Fruit fly (Drosophila melanogaster) whole organism, adult: ENCODE data around the gene CG8773.

Experiments
- CG11617 ChIP-seq: fragments of 200-800 bp; sonication (Bioruptor generic); optimal IDR thresholded peaks from 2 replicates; lab custom pipeline; 2017; ENCODE audit warnings: mild to moderate bottlenecking, missing biosample characterization, missing genetic modification reagents, missing genetic modification characterization
- CG12768 ChIP-seq: fragments of 200-800 bp; sonication (Bioruptor generic); optimal IDR thresholded peaks from 2 replicates; lab custom pipeline; 2017; ENCODE audit warnings: missing biosample characterization, missing genetic modification characterization, mild to moderate bottlenecking, moderate library complexity, missing genetic modification reagents
- CG14711 ChIP-seq: fragments of 200-800 bp; sonication (Bioruptor generic); optimal IDR thresholded peaks from 2 replicates; lab custom pipeline; 2018; ENCODE audit warnings: missing biosample characterization, mild to moderate bottlenecking, missing genetic modification characterization, moderate library complexity
- CG1620 ChIP-seq: fragments of 200-800 bp; sonication (Bioruptor generic); optimal IDR thresholded peaks from 2 replicates; lab custom pipeline; 2016; ENCODE audit warnings: missing biosample characterization, missing genetic modification characterization
- CG33017 ChIP-seq: fragments of 200-800 bp; sonication (Bioruptor generic); optimal IDR thresholded peaks from 2 replicates; lab custom pipeline; 2018; ENCODE audit warnings: missing biosample characterization, mild to moderate bottlenecking, missing genetic modification characterization, moderate library complexity
- CG7045 ChIP-seq: fragments of 200-800 bp; sonication (Bioruptor generic); optimal IDR thresholded peaks from 2 replicates; lab custom pipeline; 2017; ENCODE audit warnings: missing biosample characterization, mild to moderate bottlenecking, missing genetic modification characterization
- CG7101 ChIP-seq: fragments of 200-800 bp; sonication (Bioruptor generic); optimal IDR thresholded peaks from 2 replicates; lab custom pipeline; 2018; ENCODE audit warnings: missing biosample characterization, mild to moderate bottlenecking, missing genetic modification characterization, moderate library complexity
- Clk ChIP-seq: fragments of 200-800 bp; sonication (Bioruptor generic); optimal IDR thresholded peaks from 2 replicates; lab custom pipeline; 2017; ENCODE audit warnings: missing biosample characterization, missing genetic modification characterization
- Crg-1 ChIP-seq: fragments of 200-800 bp; sonication (Bioruptor generic); optimal IDR thresholded peaks from 2 replicates; lab custom pipeline; 2016; ENCODE audit warnings: missing biosample characterization, missing genetic modification characterization
- Hr96 ChIP-seq: fragments of 200-800 bp; sonication (Bioruptor generic); optimal IDR thresholded peaks from 2 replicates; lab custom pipeline; 2016; ENCODE audit warnings: missing biosample characterization, missing genetic modification characterization
- Mnt ChIP-seq: fragments of 200-800 bp; sonication (Bioruptor generic); optimal IDR thresholded peaks from 2 replicates; lab custom pipeline; 2016; ENCODE audit warnings: missing biosample characterization, mild to moderate bottlenecking, missing genetic modification characterization
- bab1 ChIP-seq: fragments of 200-800 bp; sonication (Bioruptor generic); optimal IDR thresholded peaks from 3 replicates; lab custom pipeline; 2019; ENCODE audit warnings: missing biosample characterization, mild to moderate bottlenecking, missing genetic modification characterization, moderate library complexity
- cic ChIP-seq: fragments of 200-800 bp; sonication (Bioruptor generic); optimal IDR thresholded peaks from 2 replicates; lab custom pipeline; 2017; ENCODE audit warnings: missing biosample characterization, mild to moderate bottlenecking, missing genetic modification characterization, moderate library complexity
- cnc ChIP-seq, 2 experiments: fragments of >200 bp; optimal IDR thresholded peaks; 2 replicates each; lab custom pipeline; 2017
- kay ChIP-seq: fragments of 200-800 bp; sonication (Bioruptor generic); peaks from one replicate; lab custom pipeline; 2016; ENCODE audit warnings: missing biosample characterization, missing genetic modification characterization, borderline replicate concordance
- ovo ChIP-seq: fragments of 200-800 bp; sonication (Bioruptor generic); optimal IDR thresholded peaks from 2 replicates; lab custom pipeline; 2016; ENCODE audit warnings: missing biosample characterization, missing genetic modification characterization
- pad ChIP-seq: fragments of 200-800 bp; sonication (Bioruptor generic); optimal IDR thresholded peaks from 3 replicates; lab custom pipeline; 2017; ENCODE audit warnings: missing biosample characterization, missing genetic modification characterization, mild to moderate bottlenecking, moderate library complexity, missing genetic modification reagents
- tj ChIP-seq: fragments of 200-800 bp; sonication (Bioruptor generic); optimal IDR thresholded peaks from 3 replicates; lab custom pipeline; 2017; ENCODE audit warnings: missing biosample characterization, mild to moderate bottlenecking, missing genetic modification characterization, moderate library complexity
- toe ChIP-seq: fragments of 200-800 bp; sonication (Bioruptor generic); optimal IDR thresholded peaks from 2 replicates; lab custom pipeline; 2016; ENCODE audit warnings: missing biosample characterization, missing genetic modification characterization

The CG8773 gene

dm6 chr3R:13298114-13298818 is 3.7 kb downstream of the CG8773 start, which contains the start of gene CG8774:
CG8774 (plus strand) TSS chr3R:13298768.
- TF ChIP-seq kay (GFP tag; lab: Kevin White, UChicago) (peak; percentile 21), CG33017 (tag; lab: Kevin White, UChicago) (no peak)

DNA sequence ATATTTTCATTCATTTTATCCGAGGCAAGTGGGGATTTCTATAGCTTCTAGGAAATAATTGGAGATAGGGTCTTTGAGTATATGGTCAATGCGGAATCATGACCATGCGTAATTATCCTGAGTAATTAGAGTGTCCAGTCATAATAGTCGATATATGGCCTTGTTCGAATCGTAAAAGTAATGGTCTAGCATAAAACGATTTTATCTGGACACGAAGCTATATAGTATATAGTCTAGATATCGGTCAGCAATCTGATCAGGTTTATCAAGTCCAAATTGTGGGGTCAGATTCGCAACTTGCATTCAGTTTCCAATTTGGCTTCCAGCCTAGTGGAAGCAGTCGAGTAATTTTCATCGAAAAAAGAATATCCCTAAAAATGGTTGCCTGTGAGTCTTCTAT is 7.8 kb downstream of the CG8773 start, which contains the start of gene CG32473:
Gene CG32473, plus strand, starts transcription at position 301 of the 400 bp plus-strand sequence.
- TF ChIP-seq CG14711 (no peak), pad (no peak), CG11617 (GFP tag; lab: Kevin White, UChicago) (no peak), ovo (no peak), bab1 (GFP tag; lab: Kevin White, UChicago) (no peak), CG33017 (tag; lab: Kevin White, UChicago) (no peak), CG12768 (no peak), Mnt (GFP tag; lab: Kevin White, UChicago) (no peak), Clk (GFP tag; lab: Kevin White, UChicago) (no peak), tj (no peak)

- TF ChIP-seq CG7045 (GFP tag; lab: Kevin White, UChicago) (no peak), toe (GFP tag; lab: Kevin White, UChicago) (no peak), CG1620 (no peak), CG12768 (no peak), cnc (optimal IDR thresholded peaks at IDR 0.05; lab: Kevin White, UChicago) (no peak), CG14711 (no peak), pad (no peak), tj (no peak), kay (GFP tag; lab: Kevin White, UChicago) (no peak), ovo (no peak), Clk (GFP tag; lab: Kevin White, UChicago) (no peak)
Observed at dm6 chr3R:13303126-13303525, 8.6 kb downstream of the CG8773 start, which contains the start of gene CG43208. CG43208 (plus strand) TSS chr3R:13303426.

dm6 chr3R:13304512-13305069 is 10.0 kb downstream of the CG8773 start:
- TF ChIP-seq bab1 (GFP tag; lab: Kevin White, UChicago) (peak; percentile 37), CG11617 (GFP tag; lab: Kevin White, UChicago) (no peak), CG7045 (GFP tag; lab: Kevin White, UChicago) (no peak), ovo (no peak), pad (peak; percentile 88), cnc (optimal IDR thresholded peaks at IDR 0.05; lab: Kevin White, UChicago) (no peak), tj (no peak)

dm6 chr3R:13305318-13305899 is 10.9 kb downstream of the CG8773 start:
- TF ChIP-seq bab1 (GFP tag; lab: Kevin White, UChicago), result no peak
- no peak for TF ChIP-seq kay (GFP tag; lab: Kevin White, UChicago)
- no peak for TF ChIP-seq CG7101
- TF ChIP-seq cic (GFP tag; lab: Kevin White, UChicago), result no peak

dm6 chr3R:13306595-13306994 is 12.0 kb downstream of the CG8773 start:
- TF ChIP-seq Clk (GFP tag; lab: Kevin White, UChicago), result no peak
- TF ChIP-seq CG1620, result no peak
- no peak for TF ChIP-seq Hr96 (GFP tag; lab: Kevin White, UChicago)
- no peak for TF ChIP-seq ovo
- TF ChIP-seq CG33017 (tag; lab: Kevin White, UChicago), result no peak
- TF ChIP-seq Crg-1 (GFP tag; lab: Kevin White, UChicago), result no peak
- TF ChIP-seq cic (GFP tag; lab: Kevin White, UChicago), result no peak

DNA sequence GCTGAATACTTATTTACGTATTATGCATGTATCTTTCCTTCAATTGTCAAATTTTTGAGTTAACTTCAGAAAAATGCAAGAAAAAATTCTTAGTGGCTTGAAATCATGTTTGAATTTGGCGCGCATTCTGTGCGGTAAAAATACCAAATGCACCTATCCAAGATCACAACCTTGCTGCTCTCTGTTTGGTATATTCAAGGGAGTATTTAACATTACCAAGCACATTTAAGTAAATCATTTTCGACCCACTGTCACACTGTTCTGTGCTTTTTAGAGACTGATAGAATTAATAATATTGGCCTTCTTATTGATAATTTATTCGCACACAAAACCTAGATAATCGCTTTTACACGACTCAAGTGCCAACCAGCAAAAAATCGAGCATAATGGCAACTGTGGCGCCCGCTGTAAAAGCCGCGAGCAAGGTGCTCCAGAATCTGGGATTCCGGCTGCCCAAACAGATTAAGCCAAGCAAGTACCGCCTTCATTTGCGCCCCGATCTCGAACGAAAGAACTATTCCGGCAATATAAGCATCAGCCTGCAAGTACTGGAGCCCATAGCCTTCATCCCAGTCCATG is 14.7 kb downstream of the CG8773 start:
- TF ChIP-seq tj (peak; percentile 68), Crg-1 (GFP tag; lab: Kevin White, UChicago) (no peak), bab1 (GFP tag; lab: Kevin White, UChicago) (peak; percentile 54), pad (no peak), cnc (optimal IDR thresholded peaks at IDR 0.05; lab: Kevin White, UChicago) (peak; percentile 42 to 66)

DNA sequence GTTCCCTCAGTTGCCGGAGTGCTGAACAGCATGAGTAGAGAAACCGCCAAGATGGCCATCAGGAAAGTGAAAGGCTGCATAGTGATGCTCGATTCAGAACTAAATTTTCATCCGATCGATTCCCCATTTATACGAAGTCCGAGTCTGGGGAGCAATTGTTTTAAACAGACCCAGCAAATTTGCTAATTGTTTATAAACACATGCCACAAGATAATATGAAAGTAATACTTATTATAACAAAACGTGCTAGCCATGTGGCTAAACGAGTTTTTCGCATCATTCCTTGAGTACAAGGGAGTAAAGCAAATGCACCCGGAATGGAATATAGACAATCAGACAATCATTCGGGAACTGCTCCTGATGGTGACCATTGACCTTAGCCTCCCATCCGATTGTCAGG is 18.5 kb downstream of the CG8773 start, which contains the start of gene CG44142:
Gene CG44142, minus strand, starts transcription at position 101 of the 400 bp plus-strand sequence.
- no peak for TF ChIP-seq tj
